Fruit fly (Drosophila melanogaster) whole organism, wandering third instar larva: ENCODE results near the gene CG17717.

Experiments used
- Abd-B ChIP-seq: fragments of >200 bp; optimal IDR thresholded peaks from 2 replicates; lab custom pipeline; 2017; ENCODE audit warnings: missing biosample characterization, missing genetic modification characterization
- CG32264 ChIP-seq: fragments of 200-800 bp; sonication (Bioruptor generic); optimal IDR thresholded peaks from 2 replicates; lab custom pipeline; 2016; ENCODE audit warnings: missing biosample characterization, missing genetic modification characterization
- CG9705 ChIP-seq: fragments of 200-800 bp; sonication (Bioruptor generic); optimal IDR thresholded peaks from 2 replicates; lab custom pipeline; 2018; ENCODE audit warnings: missing biosample characterization, mild to moderate bottlenecking, missing genetic modification characterization
- CrebA ChIP-seq: fragments of 200-800 bp; sonication (Bioruptor generic); optimal IDR thresholded peaks from 2 replicates; lab custom pipeline; 2016; ENCODE audit warnings: missing biosample characterization, mild to moderate bottlenecking, missing genetic modification characterization, borderline replicate concordance
- Dfd ChIP-seq: fragments of >200 bp; optimal IDR thresholded peaks from 2 replicates; lab custom pipeline; 2017; ENCODE audit warnings: missing biosample characterization, missing genetic modification characterization
- Dif ChIP-seq: fragments of 200-275, 200-300 bp; sonication (Bioruptor generic); optimal IDR thresholded peaks from 2 replicates; lab custom pipeline; 2018; ENCODE audit warnings: missing biosample characterization, missing genetic modification characterization; ENCODE audit not compliant: partially characterized antibody
- GATAd ChIP-seq: sonication (Bioruptor generic); optimal IDR thresholded peaks from 2 replicates; lab custom pipeline; 2016; ENCODE audit warnings: missing biosample characterization, missing genetic modification characterization
- HLH106 ChIP-seq: fragments of 200-800 bp; optimal IDR thresholded peaks from 3 replicates; lab custom pipeline; 2019; ENCODE audit warnings: missing biosample characterization, mild to moderate bottlenecking, missing genetic modification characterization, moderate library complexity
- Hnf4 ChIP-seq: fragments of 200-800 bp; sonication (Bioruptor generic); optimal IDR thresholded peaks from 2 replicates; lab custom pipeline; 2016; ENCODE audit warnings: missing biosample characterization, mild to moderate bottlenecking, missing genetic modification characterization
- Hr78 ChIP-seq: fragments of >200 bp; optimal IDR thresholded peaks from 2 replicates; lab custom pipeline; 2017; ENCODE audit warnings: missing biosample characterization, missing genetic modification characterization
- Jra ChIP-seq: sonication (Bioruptor generic); optimal IDR thresholded peaks from 2 replicates; lab custom pipeline; 2016; ENCODE audit warnings: missing biosample characterization, missing genetic modification characterization
- Mio ChIP-seq: sonication (Bioruptor generic); optimal IDR thresholded peaks from 2 replicates; lab custom pipeline; 2016; ENCODE audit warnings: missing biosample characterization, missing genetic modification characterization
- N ChIP-seq: fragments of >200 bp; optimal IDR thresholded peaks from 2 replicates; lab custom pipeline; 2018; ENCODE audit warnings: missing biosample characterization, missing external identifiers, missing genetic modification characterization
- OdsH ChIP-seq: fragments of 200-800 bp; sonication (Bioruptor generic); optimal IDR thresholded peaks from 2 replicates; lab custom pipeline; 2016; ENCODE audit warnings: missing biosample characterization, mild to moderate bottlenecking, missing genetic modification characterization
- Rel ChIP-seq, 2 experiments: fragments of 200-800 bp; sonication (Bioruptor generic) in 1 of 2; optimal IDR thresholded peaks; 2 replicates in 1 of 2; 3 replicates in 1 of 2; lab custom pipeline; 2016 to 2019; ENCODE audit warnings: mild to moderate bottlenecking in 2 of 2, missing biosample characterization in 2 of 2, missing genetic modification characterization in 2 of 2, moderate library complexity in 1 of 2
- Sp1 ChIP-seq: fragments of 200-800 bp; sonication (Bioruptor generic); optimal IDR thresholded peaks from 3 replicates; lab custom pipeline; 2019; ENCODE audit warnings: missing biosample characterization, mild to moderate bottlenecking, missing genetic modification characterization, moderate library complexity
- Vsx2 ChIP-seq: fragments of 200-300, 225-300 bp; sonication (Bioruptor generic); optimal IDR thresholded peaks from 2 replicates; lab custom pipeline; 2018; ENCODE audit warnings: missing biosample characterization, missing genetic modification characterization; ENCODE audit not compliant: partially characterized antibody
- br ChIP-seq: fragments of 200-800 bp; sonication (Bioruptor generic); optimal IDR thresholded peaks from 2 replicates; lab custom pipeline; 2016; ENCODE audit warnings: missing biosample characterization, missing genetic modification characterization
- brk ChIP-seq: fragments of 200-800 bp; sonication (Bioruptor generic); optimal IDR thresholded peaks from 2 replicates; lab custom pipeline; 2016; ENCODE audit warnings: missing biosample characterization, mild to moderate bottlenecking, missing genetic modification characterization
- dl ChIP-seq, 2 experiments: fragments of 175-275, 200-275 bp in 1 of 2; fragments of 200-275 bp in 1 of 2; sonication (Bioruptor generic); optimal IDR thresholded peaks; lab custom pipeline; 2018; ENCODE audit warnings: mild to moderate bottlenecking in 2 of 2, missing biosample characterization in 2 of 2, missing genetic modification characterization in 2 of 2, moderate library complexity in 2 of 2; ENCODE audit not compliant: partially characterized antibody in 2 of 2, insufficient read depth in 1 of 2
- dmrt93B ChIP-seq: fragments of 200-800 bp; sonication (Bioruptor generic); optimal IDR thresholded peaks from 2 replicates; lab custom pipeline; 2018; ENCODE audit warnings: missing biosample characterization, mild to moderate bottlenecking, missing genetic modification characterization
- dsf ChIP-seq: sonication (Bioruptor generic); optimal IDR thresholded peaks from 2 replicates; lab custom pipeline; 2016; ENCODE audit warnings: missing biosample characterization, missing genetic modification characterization, borderline replicate concordance
- ey ChIP-seq: fragments of 200-800 bp; sonication (Bioruptor generic); optimal IDR thresholded peaks from 2 replicates; lab custom pipeline; 2016; ENCODE audit warnings: missing biosample characterization, missing genetic modification characterization
- foxo ChIP-seq, 2 experiments: fragments of 200-800 bp; sonication (Bioruptor generic); optimal IDR thresholded peaks; 2 replicates in 1 of 2; 3 replicates in 1 of 2; lab custom pipeline; 2016 to 2017; ENCODE audit warnings: missing biosample characterization in 2 of 2, missing genetic modification characterization in 2 of 2
- fru ChIP-seq: fragments of 200-800 bp; sonication (Bioruptor generic); optimal IDR thresholded peaks from 3 replicates; lab custom pipeline; 2016; ENCODE audit warnings: missing biosample characterization, mild to moderate bottlenecking, missing genetic modification characterization
- h ChIP-seq: fragments of 200-800 bp; sonication (Bioruptor generic); optimal IDR thresholded peaks from 3 replicates; lab custom pipeline; 2016; ENCODE audit warnings: missing biosample characterization, mild to moderate bottlenecking, missing genetic modification characterization
- jim ChIP-seq: fragments of 175-275, 200-325 bp; sonication (Bioruptor generic); optimal IDR thresholded peaks from 2 replicates; lab custom pipeline; 2016; ENCODE audit warnings: missing biosample characterization, mild to moderate bottlenecking, missing genetic modification characterization
- lola ChIP-seq: fragments of >200 bp; optimal IDR thresholded peaks from 2 replicates; lab custom pipeline; 2017; ENCODE audit warnings: missing biosample characterization, missing genetic modification characterization
- pan ChIP-seq: fragments of >200 bp; optimal IDR thresholded peaks from 2 replicates; lab custom pipeline; 2017
- psq ChIP-seq: fragments of 200-800 bp; sonication (Bioruptor generic); optimal IDR thresholded peaks from 3 replicates; lab custom pipeline; 2017; ENCODE audit warnings: missing biosample characterization, mild to moderate bottlenecking, missing genetic modification characterization, moderate library complexity
- rgr ChIP-seq: fragments of 200-800 bp; sonication (Bioruptor generic); optimal IDR thresholded peaks from 3 replicates; lab custom pipeline; 2016; ENCODE audit warnings: missing biosample characterization, mild to moderate bottlenecking, missing genetic modification characterization
- sage ChIP-seq: fragments of 200-800 bp; sonication (Bioruptor generic); optimal IDR thresholded peaks from 2 replicates; lab custom pipeline; 2016; ENCODE audit warnings: missing biosample characterization, mild to moderate bottlenecking, missing genetic modification characterization
- sv ChIP-seq: fragments of 200-800 bp; sonication (Bioruptor generic); optimal IDR thresholded peaks from 3 replicates; lab custom pipeline; 2016; ENCODE audit warnings: missing biosample characterization, missing genetic modification characterization
- tai ChIP-seq: sonication (Bioruptor generic); optimal IDR thresholded peaks from 2 replicates; lab custom pipeline; 2016; ENCODE audit warnings: missing biosample characterization, missing genetic modification characterization
- woc ChIP-seq: sonication (Bioruptor generic); optimal IDR thresholded peaks from 2 replicates; lab custom pipeline; 2016; ENCODE audit warnings: missing biosample characterization, mild to moderate bottlenecking, missing genetic modification characterization

The CG17717 gene

dm6 chrX:6615476-6615875 lies 26.4 kb downstream of the CG17717 start:
- peak; percentile 24 for TF ChIP-seq rgr (GFP tag; lab: Kevin White, UChicago)
- peak; percentile 14 for TF ChIP-seq psq
- TF ChIP-seq ey (GFP tag; lab: Kevin White, UChicago) = peak; percentile 67
- TF ChIP-seq br (GFP tag; lab: Kevin White, UChicago) = peak; percentile 13
- no peak for TF ChIP-seq Mio (GFP tag; lab: Kevin White, UChicago)
- TF ChIP-seq HLH106 (tag; lab: Kevin White, UChicago) = peak; percentile 22
- no peak for TF ChIP-seq jim (GFP tag; lab: Kevin White, UChicago)
- no peak for TF ChIP-seq Jra (GFP tag; lab: Kevin White, UChicago)
- no peak for TF ChIP-seq Abd-B (GFP tag; lab: Kevin White, UChicago)
- peak; percentile 18 for TF ChIP-seq OdsH
- no peak for TF ChIP-seq CG9705 (GFP tag; lab: Kevin White, UChicago)
- TF ChIP-seq woc (GFP tag; lab: Kevin White, UChicago) = peak; percentile 28
- peak; percentile 21 for TF ChIP-seq dmrt93B
- no peak for TF ChIP-seq brk
- peak in 1 of 2 experiments; percentile 62 for TF ChIP-seq foxo (GFP tag; optimal IDR thresholded peaks at IDR 0.05; lab: Kevin White, UChicago)
- TF ChIP-seq Hr78 = no peak
- TF ChIP-seq h (GFP tag; lab: Kevin White, UChicago) = peak; percentile 39
- no peak for TF ChIP-seq CG32264 (GFP tag; lab: Kevin White, UChicago)
- peak; percentile 52 for TF ChIP-seq fru (GFP tag; lab: Kevin White, UChicago)

DNA sequence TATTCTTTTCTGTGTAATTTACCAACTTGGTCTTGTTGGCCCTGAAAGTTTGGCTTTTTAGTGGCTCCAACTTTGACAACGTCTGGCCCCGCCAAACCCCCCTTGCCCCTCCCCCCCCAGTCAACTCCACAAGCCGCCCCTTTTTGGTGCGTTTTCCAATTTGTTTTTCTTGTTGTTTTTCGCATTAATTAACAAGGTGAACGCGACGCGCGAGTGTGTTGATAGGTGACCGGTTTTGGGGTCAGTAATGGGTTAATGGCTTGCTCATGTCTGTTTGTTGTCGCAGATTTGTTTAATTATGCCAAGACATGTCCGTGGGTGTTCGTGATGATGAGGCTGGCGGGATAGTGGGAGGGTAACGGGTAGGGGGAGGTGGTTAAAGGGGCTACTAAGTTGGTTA lies 27.7 kb downstream of the CG17717 start:
- TF ChIP-seq ey (GFP tag; lab: Kevin White, UChicago) (no peak), HLH106 (tag; lab: Kevin White, UChicago) (no peak), lola (no peak), sage (no peak), foxo (GFP tag; optimal IDR thresholded peaks at IDR 0.05; lab: Kevin White, UChicago) (no peak), fru (GFP tag; lab: Kevin White, UChicago) (no peak), N (GFP tag; lab: Kevin White, UChicago) (no peak), Dif (GFP tag; lab: Kevin White, UChicago) (no peak), CrebA (no peak), OdsH (no peak), sv (GFP tag; lab: Kevin White, UChicago) (no peak), brk (no peak)

- TF ChIP-seq CG9705 (GFP tag; lab: Kevin White, UChicago) (no peak), sv (GFP tag; lab: Kevin White, UChicago) (no peak), Abd-B (GFP tag; lab: Kevin White, UChicago) (no peak), tai (GFP tag; lab: Kevin White, UChicago) (no peak), Vsx2 (no peak), dsf (GFP tag; lab: Kevin White, UChicago) (no peak), fru (GFP tag; lab: Kevin White, UChicago) (no peak)
These were observed 28.3 kb downstream of the CG17717 start for dm6 chrX:6617372-6617771.

- TF ChIP-seq Mio (GFP tag; lab: Kevin White, UChicago) (no peak), sv (GFP tag; lab: Kevin White, UChicago) (peak; percentile 18)
These were observed 32.5 kb downstream of the CG17717 start for dm6 chrX:6621566-6622006.

DNA sequence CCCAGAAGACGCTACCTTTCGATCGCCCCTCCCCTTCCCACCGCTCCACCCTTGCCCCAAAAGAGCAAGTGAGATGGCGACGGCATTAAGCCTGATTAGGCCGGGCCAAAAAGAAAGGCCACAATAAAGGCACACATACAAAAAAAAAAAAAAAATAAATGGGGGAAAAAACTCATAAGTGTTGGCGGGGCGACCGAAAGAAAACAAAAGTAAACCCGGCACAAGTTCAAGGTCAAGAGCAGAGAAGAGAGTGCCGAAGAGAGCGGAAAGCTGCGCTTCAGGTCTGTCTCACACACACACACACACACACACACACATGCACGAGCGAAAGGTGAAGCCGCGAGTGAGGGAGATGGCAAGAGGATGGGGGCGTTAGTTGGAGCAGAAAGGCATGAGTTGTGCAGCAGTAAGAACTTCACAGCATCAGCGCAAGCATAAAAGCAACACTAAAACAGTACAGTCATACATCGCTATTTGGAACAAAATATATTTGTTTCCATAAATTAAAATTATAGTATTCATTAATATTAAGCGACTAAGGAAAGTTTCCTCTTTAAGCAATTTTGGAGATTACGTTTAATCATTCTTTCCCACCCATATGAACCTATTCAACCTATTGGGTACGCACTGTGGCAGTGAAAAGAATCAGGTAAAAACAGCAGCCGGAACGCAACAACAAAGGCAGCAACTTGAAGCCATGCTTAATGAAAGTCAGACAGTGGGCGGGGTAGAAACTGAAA lies 35.1 kb downstream of the CG17717 start:
- TF ChIP-seq lola (no peak), woc (GFP tag; lab: Kevin White, UChicago) (peak; percentile 89), ey (GFP tag; lab: Kevin White, UChicago) (peak; percentile 84), N (GFP tag; lab: Kevin White, UChicago) (no peak), HLH106 (tag; lab: Kevin White, UChicago) (peak; percentile 90), dl (GFP tag; optimal IDR thresholded peaks at IDR 0.05; lab: Kevin White, UChicago; ENCODE audit: insufficient read depth in 1 of 2, partially characterized antibody in 2 of 2) (peak in 1 of 2 experiments; percentile 3), CrebA (no peak), CG9705 (GFP tag; lab: Kevin White, UChicago) (peak; percentile 64), OdsH (peak; percentile 90), Hnf4 (GFP tag; lab: Kevin White, UChicago) (peak; percentile 83), foxo (GFP tag; optimal IDR thresholded peaks at IDR 0.05; lab: Kevin White, UChicago) (peak in 1 of 2 experiments; percentile 87), Hr78 (no peak), dsf (GFP tag; lab: Kevin White, UChicago) (no peak), h (GFP tag; lab: Kevin White, UChicago) (peak; percentile 87), Dfd (GFP tag; lab: Kevin White, UChicago) (no peak), CG32264 (GFP tag; lab: Kevin White, UChicago) (peak; percentile 61), fru (GFP tag; lab: Kevin White, UChicago) (peak; percentile 81), Abd-B (GFP tag; lab: Kevin White, UChicago) (no peak), pan (lab: Kevin White, UChicago) (no peak), sage (peak; percentile 79), Rel (GFP tag; optimal IDR thresholded peaks at IDR 0.05; lab: Kevin White, UChicago) (peak; percentile 28), Rel (tag; optimal IDR thresholded peaks at IDR 0.05; lab: Kevin White, UChicago) (peak; percentile 48), sv (GFP tag; lab: Kevin White, UChicago) (no peak), Mio (GFP tag; lab: Kevin White, UChicago) (no peak), Sp1 (GFP tag; lab: Kevin White, UChicago) (peak; percentile 89), GATAd (GFP tag; lab: Kevin White, UChicago) (no peak), Jra (GFP tag; lab: Kevin White, UChicago) (peak; percentile 55), rgr (GFP tag; lab: Kevin White, UChicago) (peak; percentile 86)
